Worm (Caenorhabditis elegans) whole organism, midembryonic: ENCODE measurements around the gene Y69E1A.1.

Experiments
- T22C8.4 ChIP-seq: fragments of 200-800 bp; sonication (Bioruptor generic); IDR thresholded peaks from 2 replicates; pipeline ENCODE4 v1.3.6; 2022; ENCODE audit warnings: missing genetic modification characterization, missing compliant biosample characterization
- cog-1 ChIP-seq: sonication (generic microtip); optimal IDR thresholded peaks from 2 replicates; lab custom pipeline; 2016; ENCODE audit warnings: missing genetic modification characterization, missing compliant biosample characterization
- flt-1 ChIP-seq: fragments of 200-800 bp; sonication (Bioruptor generic); IDR thresholded peaks from 2 replicates; pipeline ENCODE4 v1.3.6; 2022; ENCODE audit warnings: missing genetic modification characterization, missing compliant biosample characterization
- klf-2 ChIP-seq: fragments of 200-800 bp; sonication (Bioruptor generic); conservative IDR thresholded peaks from 2 replicates; pipeline ENCODE4 v1.3.6; 2022; ENCODE audit warnings: missing genetic modification reagents, missing genetic modification characterization, missing compliant biosample characterization
- med-1 ChIP-seq: sonication (generic microtip); optimal IDR thresholded peaks from 2 replicates; lab custom pipeline; 2017; ENCODE audit warnings: missing genetic modification characterization, mild to moderate bottlenecking, missing compliant biosample characterization, antibody characterized with exemption, missing genetic modification reagents; ENCODE audit not compliant: insufficient read depth
- ztf-29 ChIP-seq: fragments of 200-800 bp; sonication (Bioruptor generic); IDR thresholded peaks from 2 replicates; pipeline ENCODE4 v1.3.6; 2022; ENCODE audit warnings: missing genetic modification reagents, missing genetic modification characterization, missing compliant biosample characterization

DNA sequence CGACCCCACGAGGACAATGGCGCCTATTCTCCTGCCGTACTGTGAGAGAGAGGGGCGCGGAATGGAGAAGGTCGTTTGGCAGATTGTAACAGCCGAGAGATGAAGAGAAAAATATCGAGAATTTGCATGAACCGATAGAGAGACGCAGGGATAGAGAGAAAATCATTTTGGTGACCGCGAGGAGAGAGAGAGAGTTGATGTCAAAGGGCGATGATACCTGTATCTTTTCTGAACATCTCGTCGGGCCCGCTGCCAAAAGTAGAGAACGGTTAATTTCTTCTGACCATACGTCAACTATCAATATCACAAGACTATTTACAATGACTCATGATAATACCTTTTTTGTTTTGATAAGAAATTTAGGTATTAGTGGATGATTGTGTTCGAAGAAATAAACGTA, 27.3 kb upstream of the Y69E1A.1 start:
- TF ChIP-seq klf-2: no peak
- TF ChIP-seq flt-1 (GFP tag; lab: Robert Waterston, UW): no peak
- no peak for TF ChIP-seq ztf-29
- TF ChIP-seq T22C8.4 (GFP tag; lab: Robert Waterston, UW): no peak
- no peak for TF ChIP-seq med-1
- no peak for TF ChIP-seq cog-1
